Fruit fly (Drosophila melanogaster): Measurements from ENCODE around the gene CG13457.

dm6 chr3L:15121272-15121671 is 9.9 kb downstream of the CG13457 start, which contains the start of gene CG32847:
- TF ChIP-seq tai (GFP tag; optimal IDR thresholded peaks at IDR 0.05) (no peak), usp (GFP tag; optimal IDR thresholded peaks at IDR 0.05) (no peak), psq (GFP tag; optimal IDR thresholded peaks at IDR 0.05) (no peak), CG32264 (GFP tag; optimal IDR thresholded peaks at IDR 0.05) (no peak)
